Fruit fly (Drosophila melanogaster) whole organism, embryonic: ENCODE data around the gene firl.

ENCODE experiments used
- Atf6 ChIP-seq: fragments of 200-800 bp; sonication (Bioruptor generic); IDR thresholded peaks from 2 replicates; pipeline ENCODE4 v1.3.6; 2022; ENCODE audit warnings: missing biosample characterization, missing genetic modification characterization
- Blimp-1 ChIP-seq: fragments of 200-800 bp; sonication (Bioruptor generic); optimal IDR thresholded peaks from 3 replicates; lab custom pipeline; 2018; ENCODE audit warnings: missing biosample characterization, missing genetic modification characterization, mild to moderate bottlenecking, moderate library complexity, missing genetic modification reagents
- CG1024 ChIP-seq: fragments of 200-800 bp; sonication (Bioruptor generic); IDR thresholded peaks from 2 replicates; pipeline ENCODE4 v1.3.6; 2022; ENCODE audit warnings: missing biosample characterization, missing genetic modification characterization
- CG11456 ChIP-seq: fragments of 200-800 bp; sonication (Bioruptor generic); IDR thresholded peaks from 3 replicates; pipeline ENCODE4 v1.3.6; 2022; ENCODE audit warnings: missing biosample characterization, missing genetic modification characterization
- CG12299 ChIP-seq: fragments of 200-800 bp; sonication (Bioruptor generic); optimal IDR thresholded peaks from 2 replicates; lab custom pipeline; 2018; ENCODE audit warnings: missing biosample characterization, mild to moderate bottlenecking, missing genetic modification characterization
- CG12942 ChIP-seq: fragments of 200-800 bp; sonication (Bioruptor generic); optimal IDR thresholded peaks from 3 replicates; lab custom pipeline; 2016; ENCODE audit warnings: missing biosample characterization, missing genetic modification characterization
- CG13123 ChIP-seq: fragments of 200-800 bp; sonication (Bioruptor generic); optimal IDR thresholded peaks from 2 replicates; lab custom pipeline; 2016; ENCODE audit warnings: missing biosample characterization, missing genetic modification characterization
- CG14441 ChIP-seq: fragments of 200-800 bp; sonication (Bioruptor generic); IDR thresholded peaks from 2 replicates; pipeline ENCODE4 v1.3.6; 2022; ENCODE audit warnings: missing biosample characterization, missing genetic modification characterization
- CG17568 ChIP-seq: fragments of 200-800 bp; sonication (Bioruptor generic); optimal IDR thresholded peaks from 2 replicates; lab custom pipeline; 2018; ENCODE audit warnings: missing biosample characterization, mild to moderate bottlenecking, missing genetic modification characterization, moderate library complexity
- CG2202 ChIP-seq: fragments of 200-800 bp; sonication (Bioruptor generic); optimal IDR thresholded peaks from 2 replicates; lab custom pipeline; 2018; ENCODE audit warnings: missing biosample characterization, mild to moderate bottlenecking, missing genetic modification characterization
- CG31365 ChIP-seq: fragments of 200-800 bp; sonication (Bioruptor generic); optimal IDR thresholded peaks from 2 replicates; lab custom pipeline; 2018; ENCODE audit warnings: missing biosample characterization, mild to moderate bottlenecking, missing genetic modification characterization
- CG32532 ChIP-seq: fragments of 200-800 bp; sonication (Bioruptor generic); IDR thresholded peaks from 2 replicates; pipeline ENCODE4 v1.3.6; 2022; ENCODE audit warnings: missing biosample characterization, missing genetic modification characterization
- CG33213 ChIP-seq: fragments of 200-800 bp; sonication (Bioruptor generic); optimal IDR thresholded peaks from 3 replicates; lab custom pipeline; 2016; ENCODE audit warnings: missing biosample characterization, missing genetic modification characterization
- CG33557 ChIP-seq: fragments of 200-800 bp; sonication (Bioruptor generic); optimal IDR thresholded peaks from 2 replicates; lab custom pipeline; 2019; ENCODE audit warnings: missing biosample characterization, mild to moderate bottlenecking, missing genetic modification characterization, moderate library complexity
- CG34376 ChIP-seq: fragments of 200-800 bp; sonication (Bioruptor generic); optimal IDR thresholded peaks from 2 replicates; lab custom pipeline; 2018; ENCODE audit warnings: missing biosample characterization, mild to moderate bottlenecking, missing genetic modification characterization
- CG3847 ChIP-seq: fragments of 200-800 bp; sonication (Bioruptor generic); IDR thresholded peaks from 2 replicates; pipeline ENCODE4 v1.3.6; 2022; ENCODE audit warnings: missing biosample characterization, missing genetic modification characterization
- CG6683 ChIP-seq: fragments of 200-800 bp; sonication (Bioruptor generic); optimal IDR thresholded peaks from 2 replicates; lab custom pipeline; 2017; ENCODE audit warnings: missing biosample characterization, mild to moderate bottlenecking, missing genetic modification characterization, missing genetic modification reagents
- CG8089 ChIP-seq: fragments of 200-800 bp; sonication (Bioruptor generic); optimal IDR thresholded peaks from 3 replicates; lab custom pipeline; 2016; ENCODE audit warnings: missing biosample characterization, missing genetic modification characterization
- CG9215 ChIP-seq: fragments of 200-800 bp; sonication (Bioruptor generic); IDR thresholded peaks from 2 replicates; pipeline ENCODE4 v1.3.6; 2022; ENCODE audit warnings: missing biosample characterization, missing genetic modification characterization
- Dip2 ChIP-seq: fragments of 200-800 bp; sonication (Bioruptor generic); IDR thresholded peaks from 2 replicates; pipeline ENCODE4 v1.3.6; 2022; ENCODE audit warnings: missing biosample characterization, missing genetic modification characterization
- Dp ChIP-seq: fragments of 200-800 bp; sonication (Bioruptor generic); optimal IDR thresholded peaks from 2 replicates; lab custom pipeline; 2018; ENCODE audit warnings: missing biosample characterization, mild to moderate bottlenecking, missing genetic modification characterization, moderate library complexity
- E2f2 ChIP-seq: fragments of 200-800 bp; sonication (Bioruptor generic); IDR thresholded peaks from 2 replicates; pipeline ENCODE4 v1.3.6; 2022; ENCODE audit warnings: missing biosample characterization, missing genetic modification characterization
- ERR ChIP-seq: fragments of 200-800 bp; sonication (Bioruptor generic); optimal IDR thresholded peaks from 2 replicates; lab custom pipeline; 2016; ENCODE audit warnings: missing biosample characterization, missing genetic modification characterization
- PHDP ChIP-seq: fragments of 200-800 bp; sonication (Bioruptor generic); optimal IDR thresholded peaks from 3 replicates; lab custom pipeline; 2018; ENCODE audit warnings: missing biosample characterization, mild to moderate bottlenecking, missing genetic modification characterization, moderate library complexity
- Sry-β ChIP-seq: fragments of 200-800 bp; sonication (Bioruptor generic); optimal IDR thresholded peaks from 2 replicates; lab custom pipeline; 2018; ENCODE audit warnings: missing biosample characterization, mild to moderate bottlenecking, missing genetic modification characterization, moderate library complexity
- ato ChIP-seq: fragments of 200-800 bp; sonication (Bioruptor generic); IDR thresholded peaks from 2 replicates; pipeline ENCODE4 v1.3.6; 2022; ENCODE audit warnings: missing biosample characterization, missing genetic modification characterization; ENCODE audit not compliant: partially characterized antibody
- bcd ChIP-seq: fragments of 200-800 bp; sonication (Bioruptor generic); optimal IDR thresholded peaks from 2 replicates; lab custom pipeline; 2017; ENCODE audit warnings: missing biosample characterization, mild to moderate bottlenecking, missing genetic modification characterization
- da ChIP-seq: fragments of 200-800 bp; sonication (Bioruptor generic); optimal IDR thresholded peaks from 2 replicates; lab custom pipeline; 2016; ENCODE audit warnings: missing biosample characterization, missing genetic modification characterization
- dimm ChIP-seq: fragments of 200-800 bp; sonication (Bioruptor generic); IDR thresholded peaks from 2 replicates; pipeline ENCODE4 v1.3.6; 2022; ENCODE audit warnings: missing biosample characterization, missing genetic modification characterization
- disco-r ChIP-seq: fragments of 200-800 bp; sonication (Bioruptor generic); optimal IDR thresholded peaks from 2 replicates; lab custom pipeline; 2016; ENCODE audit warnings: missing biosample characterization, missing genetic modification characterization
- ewg ChIP-seq: fragments of 200-800 bp; sonication (Bioruptor generic); optimal IDR thresholded peaks from 3 replicates; lab custom pipeline; 2017; ENCODE audit warnings: mild to moderate bottlenecking, missing biosample characterization, missing genetic modification reagents, missing genetic modification characterization
- fd3F ChIP-seq: fragments of 200-800 bp; sonication (Bioruptor generic); optimal IDR thresholded peaks from 2 replicates; lab custom pipeline; 2018; ENCODE audit warnings: missing biosample characterization, mild to moderate bottlenecking, missing genetic modification characterization, moderate library complexity
- fru ChIP-seq: fragments of >200 bp; optimal IDR thresholded peaks from 2 replicates; lab custom pipeline; 2017
- gro ChIP-seq: fragments of 200-800 bp; sonication (Bioruptor generic); optimal IDR thresholded peaks from 2 replicates; lab custom pipeline; 2016; ENCODE audit warnings: missing biosample characterization, missing genetic modification characterization
- gsb-n ChIP-seq: fragments of 200-800 bp; sonication (Bioruptor generic); optimal IDR thresholded peaks from 3 replicates; lab custom pipeline; 2018; ENCODE audit warnings: missing biosample characterization, mild to moderate bottlenecking, missing genetic modification characterization
- hbn ChIP-seq: fragments of 200-800 bp; sonication (Bioruptor generic); IDR thresholded peaks from 2 replicates; pipeline ENCODE4 v1.3.6; 2022; ENCODE audit warnings: missing biosample characterization, missing genetic modification characterization; ENCODE audit not compliant: partially characterized antibody
- jigr1 ChIP-seq: fragments of 200-800 bp; sonication (Bioruptor generic); IDR thresholded peaks from 3 replicates; pipeline ENCODE4 v1.3.6; 2022; ENCODE audit warnings: missing biosample characterization, missing genetic modification characterization
- kah ChIP-seq: fragments of 200-800 bp; sonication (Bioruptor generic); optimal IDR thresholded peaks from 2 replicates; lab custom pipeline; 2018; ENCODE audit warnings: missing biosample characterization, mild to moderate bottlenecking, missing genetic modification characterization
- lilli ChIP-seq: fragments of 200-800 bp; sonication (Bioruptor generic); optimal IDR thresholded peaks from 3 replicates; lab custom pipeline; 2016; ENCODE audit warnings: missing biosample characterization, missing genetic modification characterization
- mirr ChIP-seq: fragments of 200-800 bp; sonication (Bioruptor generic); optimal IDR thresholded peaks from 3 replicates; lab custom pipeline; 2018; ENCODE audit warnings: missing biosample characterization, mild to moderate bottlenecking, missing genetic modification characterization
- mld ChIP-seq: fragments of 200-800 bp; sonication (Bioruptor generic); IDR thresholded peaks from 3 replicates; pipeline ENCODE4 v1.3.6; 2022; ENCODE audit warnings: missing biosample characterization, missing genetic modification characterization; ENCODE audit not compliant: partially characterized antibody
- org-1 ChIP-seq: fragments of 200-800 bp; sonication (Bioruptor generic); optimal IDR thresholded peaks from 2 replicates; lab custom pipeline; 2017; ENCODE audit warnings: missing biosample characterization, missing genetic modification characterization
- pnt ChIP-seq: fragments of 200-800 bp; sonication (Bioruptor generic); optimal IDR thresholded peaks from 3 replicates; lab custom pipeline; 2016; ENCODE audit warnings: missing biosample characterization, missing genetic modification characterization
- prd ChIP-seq, 3 experiments: fragments of >200 bp in 2 of 3; fragments of 200-800 bp in 1 of 3; sonication (Bioruptor generic) in 1 of 3; optimal IDR thresholded peaks in 2 of 3; IDR thresholded peaks in 1 of 3; 2 replicates in 2 of 3; 3 replicates in 1 of 3; pipeline versions ENCODE4 v1.3.6 to Lab custom; 2017 to 2022; ENCODE audit warnings: missing biosample characterization in 1 of 3, missing genetic modification characterization in 1 of 3
- seq ChIP-seq: fragments of 200-800 bp; sonication (Bioruptor generic); IDR thresholded peaks from 2 replicates; pipeline ENCODE4 v1.3.6; 2022; ENCODE audit warnings: missing biosample characterization, missing genetic modification characterization
- tll ChIP-seq, 2 experiments: fragments of 200-800 bp in 1 of 2; fragments of >200 bp in 1 of 2; sonication (Bioruptor generic) in 1 of 2; optimal IDR thresholded peaks; 2 replicates each; lab custom pipeline; 2017 to 2019; ENCODE audit warnings: missing biosample characterization in 2 of 2, missing genetic modification characterization in 2 of 2, mild to moderate bottlenecking in 1 of 2, moderate library complexity in 1 of 2
- toy ChIP-seq: fragments of 200-800 bp; sonication (Bioruptor generic); IDR thresholded peaks from 2 replicates; pipeline ENCODE4 v1.3.6; 2022; ENCODE audit warnings: missing biosample characterization, missing genetic modification characterization
- tx ChIP-seq: fragments of 200-800 bp; sonication (Bioruptor generic); optimal IDR thresholded peaks from 2 replicates; lab custom pipeline; 2016; ENCODE audit warnings: missing biosample characterization, missing genetic modification characterization

The firl gene

DNA sequence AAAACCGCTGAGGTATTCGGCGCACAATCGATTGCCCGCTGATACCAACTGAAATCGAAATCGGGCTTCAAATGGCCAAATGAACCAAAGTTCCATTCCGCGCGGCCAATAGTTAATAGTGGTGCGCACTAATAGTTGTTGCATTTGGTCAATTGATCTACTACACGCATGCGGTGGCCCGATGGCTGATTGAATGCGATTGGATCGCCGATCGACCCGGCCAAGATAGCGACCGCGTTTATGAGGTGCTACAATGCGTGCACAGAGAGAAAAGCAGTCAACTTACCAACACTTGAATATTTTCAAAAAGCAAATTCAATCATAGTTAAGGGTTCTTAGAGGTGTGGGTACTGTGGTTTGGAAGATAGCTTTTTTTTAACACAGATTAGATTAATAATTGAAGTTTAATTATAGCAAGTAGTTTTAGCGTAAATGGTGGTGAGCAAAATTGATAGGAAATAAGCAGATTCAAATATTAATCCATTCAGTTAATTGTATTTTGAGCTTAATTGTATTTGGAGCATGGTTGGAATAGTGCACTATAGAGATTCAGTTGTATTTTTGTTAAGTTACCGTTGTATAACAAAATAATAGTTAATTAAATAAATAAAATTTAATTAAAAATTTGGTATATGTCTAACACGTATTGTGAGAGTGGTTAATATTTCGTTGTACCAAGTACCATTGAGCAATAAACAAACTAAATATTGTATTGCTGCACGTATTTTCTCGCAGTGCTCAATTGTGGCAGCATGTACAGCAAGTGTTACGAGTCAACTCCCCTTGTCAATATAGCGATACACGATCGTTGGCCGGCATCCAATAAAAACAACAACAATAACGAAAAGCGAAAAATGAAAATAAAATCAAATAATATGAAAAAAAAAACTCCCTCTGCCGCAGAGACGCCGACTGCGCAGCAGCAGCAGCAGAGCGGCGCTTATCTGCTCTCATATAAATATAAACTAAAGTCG, 39.8 kb downstream of the firl start (continued):
- TF ChIP-seq CG3847 (no peak; the same call in 1 of the 2 replicates), CG34376 (no peak), dimm (peak; percentile 13; the same call in 1 of the 2 replicates), CG9215 (GFP tag; lab: Robert Waterston, UW) (no peak), mld (GFP tag; lab: Robert Waterston, UW) (no peak), kah (GFP tag; lab: Kevin White, UChicago) (peak; percentile 20), ERR (no peak), Dp (peak; percentile 3), gro (GFP tag; lab: Kevin White, UChicago) (no peak), E2f2 (GFP tag; lab: Robert Waterston, UW) (peak; percentile 36), CG1024 (GFP tag; lab: Robert Waterston, UW) (no peak; the same call in 1 of the 2 replicates), Atf6 (GFP tag; lab: Robert Waterston, UW) (0 out of 2 replicates have a peak, but pooled peaks have one; percentile 7), tx (peak; percentile 11), CG6683 (GFP tag; lab: Kevin White, UChicago) (no peak), CG17568 (no peak), jigr1 (GFP tag; lab: Robert Waterston, UW) (no peak), ewg (peak; percentile 44), bcd (GFP tag; lab: Kevin White, UChicago) (peak; percentile 60), gsb-n (tag; lab: Kevin White, UChicago) (no peak), ato (GFP tag; lab: Robert Waterston, UW) (no peak), hbn (GFP tag; lab: Robert Waterston, UW) (no peak), fru (no peak), mirr (GFP tag; lab: Kevin White, UChicago) (peak; percentile 10), CG12942 (no peak), lilli (GFP tag; lab: Kevin White, UChicago) (peak; percentile 50), CG11456 (GFP tag; lab: Robert Waterston, UW) (peak; percentile 68; the same call in 1 of the 3 replicates), fd3F (peak; percentile 4), prd (optimal IDR thresholded peaks at IDR 0.05; lab: Kevin White, UChicago) (no peak), prd (GFP tag; IDR thresholded peaks at IDR 0.05; lab: Robert Waterston, UW) (peak; percentile 71), CG8089 (GFP tag; lab: Kevin White, UChicago) (no peak), tll (GFP tag; optimal IDR thresholded peaks at IDR 0.05; lab: Kevin White, UChicago) (no peak), CG14441 (GFP tag; lab: Robert Waterston, UW) (peak; percentile 62), Dip2 (GFP tag; lab: Robert Waterston, UW) (no peak), CG2202 (tag; lab: Kevin White, UChicago) (no peak), disco-r (GFP tag; lab: Kevin White, UChicago) (no peak), PHDP (peak; percentile 52), pnt (GFP tag; lab: Kevin White, UChicago) (peak; percentile 15), seq (GFP tag; lab: Robert Waterston, UW) (peak; percentile 32; the same call in 1 of the 2 replicates), CG31365 (no peak), org-1 (GFP tag; lab: Kevin White, UChicago) (peak; percentile 63), CG32532 (GFP tag; lab: Robert Waterston, UW) (peak; percentile 53), CG33557 (GFP tag; lab: Kevin White, UChicago) (no peak), CG33213 (GFP tag; lab: Kevin White, UChicago) (no peak), CG12299 (tag; lab: Kevin White, UChicago) (no peak), Blimp-1 (GFP tag; lab: Kevin White, UChicago) (peak; percentile 63), CG13123 (GFP tag; lab: Kevin White, UChicago) (peak; percentile 31), da (peak; percentile 12), Sry-β (GFP tag; lab: Kevin White, UChicago) (peak; percentile 8), toy (GFP tag; lab: Robert Waterston, UW) (no peak)
